Fruit fly (Drosophila melanogaster): ENCODE measurements around the gene CG17777.
A peak's percentile ranks its signal among the peaks of the same experiment; 100 is the strongest.

The CG17777 gene

dm6 chrX:2180750-2181261 is 5.8 kb upstream of the CG17777 start, which contains the start of gene pn:
TSS of gene pn (plus strand) at chrX:2181211.
- TF ChIP-seq CG17801 (GFP tag; optimal IDR thresholded peaks at IDR 0.05; ENCODE audit: partially characterized antibody): no peak

- peak; percentile 52 for TF ChIP-seq CG17801 (GFP tag; optimal IDR thresholded peaks at IDR 0.05; ENCODE audit: partially characterized antibody)
Measured at dm6 chrX:2184563-2184962, 2.1 kb upstream of the CG17777 start, which contains the start of the genes Nmd3 and CG17776. TSS of gene Nmd3 (minus strand) at chrX:2184668. TSS of gene CG17776 (plus strand) at chrX:2184725.

DNA sequence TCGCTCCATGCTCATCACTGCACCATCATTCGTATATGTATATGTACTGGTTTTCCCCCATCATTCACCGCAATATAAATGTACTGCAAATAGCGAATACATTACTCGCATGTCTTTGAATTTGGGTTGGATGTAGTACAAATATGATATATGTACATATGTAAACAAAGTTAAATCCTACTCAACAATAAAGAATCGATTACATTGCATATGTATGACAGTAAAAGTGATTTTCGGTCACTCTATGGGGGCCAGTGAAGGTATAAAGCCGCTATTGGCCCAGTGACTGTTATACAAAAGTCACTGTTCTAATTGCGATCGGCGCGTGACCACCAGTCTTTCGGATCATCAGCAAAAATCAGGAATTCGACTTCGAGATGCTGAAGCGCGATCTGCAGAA is 865 bp downstream of the CG17777 start, which contains the start of gene CG3457:
TSS of gene CG3457 (plus strand) at position 301 of the 400 bp plus-strand sequence.
- TF ChIP-seq CG17801 (GFP tag; optimal IDR thresholded peaks at IDR 0.05; ENCODE audit: partially characterized antibody): no peak

DNA sequence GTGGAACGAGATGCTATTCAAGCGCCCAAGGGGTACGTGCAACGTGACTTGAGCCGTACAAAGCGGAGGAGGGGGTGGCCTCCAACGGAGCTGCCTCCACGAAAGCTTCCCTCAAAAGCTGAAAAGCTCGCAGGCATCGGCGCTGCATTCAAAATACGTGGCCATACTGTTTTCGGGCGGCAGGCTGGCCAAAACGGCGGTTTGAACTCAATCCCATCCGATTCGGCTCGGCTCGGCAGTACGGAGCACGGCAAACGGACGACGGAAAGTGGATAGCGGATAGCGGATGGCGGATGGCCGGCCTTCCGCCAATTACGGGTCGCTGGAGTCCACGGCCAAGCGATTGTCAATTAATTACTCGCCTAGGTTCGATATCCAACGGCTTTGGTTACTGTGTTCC is 2.2 kb downstream of the CG17777 start, which contains the start of gene Mct1:
TSS of gene Mct1 (plus strand) at position 301 of the 400 bp plus-strand sequence.
- TF ChIP-seq CG17801 (GFP tag; optimal IDR thresholded peaks at IDR 0.05; ENCODE audit: partially characterized antibody): no peak

dm6 chrX:2191896-2192295 is 5.2 kb downstream of the CG17777 start:
- no peak for TF ChIP-seq CG17801 (GFP tag; optimal IDR thresholded peaks at IDR 0.05; ENCODE audit: partially characterized antibody)

DNA sequence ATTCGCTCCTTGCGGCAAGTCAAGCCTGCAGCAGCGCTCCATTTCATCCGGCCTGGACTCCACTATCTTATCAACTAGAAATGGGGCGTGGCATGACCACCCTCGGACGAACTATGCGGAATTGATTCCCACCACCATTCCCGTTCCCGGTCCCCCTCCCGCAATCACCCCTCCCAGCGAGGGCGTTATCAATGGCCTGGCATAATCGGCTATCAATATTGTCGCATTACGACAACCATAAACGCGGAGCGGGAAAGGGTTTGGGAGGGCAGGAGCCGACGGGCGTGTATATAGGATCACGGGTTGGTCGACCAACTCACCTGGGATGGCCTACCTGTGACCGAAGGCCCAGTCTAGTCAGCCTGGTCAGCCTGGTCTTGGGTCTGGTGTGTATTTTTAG is 6.5 kb downstream of the CG17777 start:
- no peak for TF ChIP-seq CG17801 (GFP tag; optimal IDR thresholded peaks at IDR 0.05; ENCODE audit: partially characterized antibody)

- TF ChIP-seq CG17801 (GFP tag; optimal IDR thresholded peaks at IDR 0.05; ENCODE audit: partially characterized antibody): no peak
Measured at dm6 chrX:2193809-2194207, 7.2 kb downstream of the CG17777 start, which contains the start of gene CG14053. TSS of gene CG14053 (minus strand) at chrX:2193909.

DNA sequence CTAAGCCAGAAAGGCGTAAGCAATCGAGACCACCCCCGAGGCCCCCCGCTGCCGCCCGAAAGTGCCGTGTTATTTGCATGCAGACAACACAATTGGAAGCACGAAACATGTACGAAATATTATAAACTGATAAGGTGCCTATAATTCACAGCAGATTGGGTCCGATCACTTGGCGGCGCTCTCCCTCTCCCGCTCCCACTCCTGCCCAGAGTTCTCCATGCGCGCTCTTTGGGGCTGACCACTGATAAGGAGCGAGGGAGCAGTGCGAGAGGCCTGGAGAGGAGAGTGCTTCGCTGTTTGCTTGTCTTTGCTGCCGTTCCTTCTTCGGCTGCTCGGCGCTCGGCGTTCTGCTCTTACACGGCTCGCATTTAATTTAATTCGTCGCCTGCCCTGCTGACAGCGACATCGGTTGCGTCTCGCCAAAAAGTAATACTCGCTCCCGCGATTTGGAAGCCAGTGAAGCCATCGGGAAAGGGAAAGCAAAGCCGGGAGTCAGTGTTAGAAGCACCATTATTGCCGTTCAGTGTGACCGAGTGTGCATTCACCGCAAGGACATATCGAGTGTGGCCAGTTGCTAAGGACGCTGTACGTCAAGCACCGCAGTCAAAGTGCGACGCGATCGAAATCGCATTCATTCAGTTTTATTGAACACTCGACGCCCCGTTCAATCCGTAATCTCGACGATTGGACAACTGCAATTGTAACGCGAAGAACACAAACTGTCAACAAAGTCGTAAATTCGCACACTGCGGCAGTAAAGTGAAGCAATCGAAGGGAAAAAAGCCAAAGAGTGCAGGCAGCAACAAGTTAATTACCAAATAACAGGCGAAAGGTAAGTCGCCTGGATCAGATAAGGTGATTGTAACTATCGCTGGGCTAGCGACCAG is 7.8 kb downstream of the CG17777 start:
- peak; percentile 24 for TF ChIP-seq CG17801 (GFP tag; optimal IDR thresholded peaks at IDR 0.05; ENCODE audit: partially characterized antibody)

DNA sequence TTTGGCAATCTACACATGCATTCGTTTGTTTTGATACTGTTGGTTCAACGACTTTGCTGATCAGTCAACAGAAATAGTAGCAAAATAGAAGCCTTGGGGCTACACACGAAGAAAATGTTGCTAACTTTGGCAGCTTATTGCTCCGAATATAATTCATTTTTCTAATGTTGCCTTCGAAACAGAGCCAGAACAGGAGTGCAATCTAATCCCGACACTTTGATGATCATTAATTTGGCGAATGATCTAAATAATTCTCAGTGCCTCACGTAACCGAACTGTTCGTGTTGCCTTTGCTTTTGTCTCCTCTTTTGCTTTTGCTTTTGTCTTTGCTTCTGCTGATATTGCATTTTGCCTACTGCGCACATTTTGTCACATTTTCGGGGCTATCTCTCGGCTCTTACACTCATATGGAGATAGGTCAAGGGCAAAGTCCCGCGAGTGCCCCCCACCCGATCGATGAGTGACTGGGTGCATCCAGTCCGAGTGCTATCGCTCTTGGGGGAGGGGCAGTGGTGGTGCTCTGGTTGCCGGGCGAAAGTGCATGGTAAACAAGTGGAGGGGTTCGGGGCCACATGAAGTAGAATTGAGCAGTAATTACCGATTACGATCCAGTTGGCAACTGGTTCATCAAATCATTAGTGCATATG is 9.6 kb downstream of the CG17777 start:
- peak; percentile 87 for TF ChIP-seq CG17801 (GFP tag; optimal IDR thresholded peaks at IDR 0.05; ENCODE audit: partially characterized antibody)

- no peak for TF ChIP-seq CG17801 (GFP tag; optimal IDR thresholded peaks at IDR 0.05; ENCODE audit: partially characterized antibody)
Measured at dm6 chrX:2197414-2198271, 11.0 kb downstream of the CG17777 start.

- TF ChIP-seq CG17801 (GFP tag; optimal IDR thresholded peaks at IDR 0.05; ENCODE audit: partially characterized antibody): no peak
Measured at dm6 chrX:2198272-2198571, 11.6 kb downstream of the CG17777 start.

DNA sequence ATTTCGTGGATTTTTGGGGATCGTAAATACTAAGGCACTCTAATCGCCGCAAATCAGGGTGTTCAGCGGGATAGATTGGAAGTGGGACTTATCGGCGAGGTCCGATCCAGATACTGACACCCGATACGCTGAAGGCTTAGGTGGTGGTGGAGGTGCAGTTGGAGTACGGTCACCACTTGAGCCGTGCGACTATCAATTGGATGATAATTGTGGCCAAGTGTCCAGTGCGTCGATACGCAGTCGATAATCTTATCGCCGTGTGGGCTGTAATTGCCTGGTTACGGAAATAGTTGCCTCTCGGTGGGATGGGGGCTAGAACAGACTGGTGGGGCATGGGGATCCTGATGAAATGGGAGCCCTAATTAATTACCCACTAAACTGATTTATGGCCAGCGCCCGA is 12.6 kb downstream of the CG17777 start:
- no peak for TF ChIP-seq CG17801 (GFP tag; optimal IDR thresholded peaks at IDR 0.05; ENCODE audit: partially characterized antibody)

DNA sequence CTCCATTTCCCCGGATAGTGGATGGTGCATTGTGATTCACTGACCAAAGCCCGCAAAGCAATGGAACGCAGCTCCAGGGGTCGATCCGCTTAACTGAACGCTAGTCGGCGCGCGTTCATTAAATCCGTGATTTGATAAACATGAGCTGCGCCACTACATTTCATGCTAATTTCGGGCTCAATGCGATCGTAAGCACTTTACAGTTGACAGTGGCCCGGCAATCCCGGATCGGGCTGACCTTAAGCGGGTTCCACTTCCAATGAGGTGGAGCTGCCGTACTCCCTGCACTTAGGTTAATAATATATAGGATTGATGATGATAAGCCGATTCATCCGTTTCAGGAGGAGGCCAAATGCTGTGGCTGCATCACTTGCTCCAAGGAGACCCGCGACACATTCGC is 17.1 kb downstream of the CG17777 start, which contains the start of gene FarO:
TSS of gene FarO (minus strand) at position 101 of the 400 bp plus-strand sequence.
- TF ChIP-seq CG17801 (GFP tag; optimal IDR thresholded peaks at IDR 0.05; ENCODE audit: partially characterized antibody): no peak

dm6 chrX:2208641-2209241 is 22.1 kb downstream of the CG17777 start:
- no peak for TF ChIP-seq CG17801 (GFP tag; optimal IDR thresholded peaks at IDR 0.05; ENCODE audit: partially characterized antibody)
